Fruit fly (Drosophila melanogaster) whole organism, wandering third instar larva: ENCODE measurements around the gene 4E-T.

Experiments
- Hr78 ChIP-seq: fragments of >200 bp; optimal IDR thresholded peaks from 2 replicates; lab custom pipeline; 2017; ENCODE audit warnings: missing biosample characterization, missing genetic modification characterization
- Hr83 ChIP-seq: fragments of 200-300 bp; sonication (Bioruptor generic); optimal IDR thresholded peaks from 2 replicates; lab custom pipeline; 2016; ENCODE audit warnings: missing biosample characterization, mild to moderate bottlenecking, missing genetic modification characterization, moderate library complexity; ENCODE audit not compliant: poor library complexity, severe bottlenecking
- Mio ChIP-seq: sonication (Bioruptor generic); optimal IDR thresholded peaks from 2 replicates; lab custom pipeline; 2016; ENCODE audit warnings: missing biosample characterization, missing genetic modification characterization
- OdsH ChIP-seq: fragments of 200-800 bp; sonication (Bioruptor generic); optimal IDR thresholded peaks from 2 replicates; lab custom pipeline; 2016; ENCODE audit warnings: missing biosample characterization, mild to moderate bottlenecking, missing genetic modification characterization
- fru ChIP-seq: fragments of 200-800 bp; sonication (Bioruptor generic); optimal IDR thresholded peaks from 3 replicates; lab custom pipeline; 2016; ENCODE audit warnings: missing biosample characterization, mild to moderate bottlenecking, missing genetic modification characterization
- sv ChIP-seq: fragments of 200-800 bp; sonication (Bioruptor generic); optimal IDR thresholded peaks from 3 replicates; lab custom pipeline; 2016; ENCODE audit warnings: missing biosample characterization, missing genetic modification characterization

DNA sequence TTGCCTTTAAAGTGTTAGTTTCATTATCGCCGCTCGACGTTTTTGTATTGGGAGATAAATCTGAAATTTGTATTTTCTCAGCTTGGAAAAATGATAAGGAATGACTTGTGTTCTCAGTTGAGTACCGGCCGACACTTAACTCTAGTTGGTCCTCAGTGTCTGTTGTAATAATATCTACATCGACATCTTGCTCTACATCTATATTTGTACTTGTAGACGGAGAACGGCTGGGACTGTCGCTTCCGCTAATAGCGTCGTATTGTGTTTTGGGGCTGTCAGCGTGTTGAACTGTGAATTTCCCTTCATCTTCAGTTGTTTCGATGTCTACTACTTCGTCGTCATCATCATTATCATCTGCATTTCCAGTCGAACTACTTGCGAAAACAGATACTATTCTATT is 5.5 kb upstream of the 4E-T start:
- TF ChIP-seq Mio (GFP tag; lab: Kevin White, UChicago): no peak
- no peak for TF ChIP-seq OdsH (GFP tag; lab: Kevin White, UChicago)
- TF ChIP-seq Hr83 (GFP tag; lab: Kevin White, UChicago): no peak
- no peak for TF ChIP-seq sv (GFP tag; lab: Kevin White, UChicago)
- TF ChIP-seq fru: no peak
- no peak for TF ChIP-seq Hr78 (GFP tag; lab: Kevin White, UChicago)
